Fruit fly (Drosophila melanogaster) whole organism, embryonic: ENCODE data around the gene CG10738.

Experiments
- Atf6 ChIP-seq: fragments of 200-800 bp; sonication (Bioruptor generic); IDR thresholded peaks from 2 replicates; pipeline ENCODE4 v1.3.6; 2022; ENCODE audit warnings: missing biosample characterization, missing genetic modification characterization
- CG1024 ChIP-seq: fragments of 200-800 bp; sonication (Bioruptor generic); IDR thresholded peaks from 2 replicates; pipeline ENCODE4 v1.3.6; 2022; ENCODE audit warnings: missing biosample characterization, missing genetic modification characterization
- CG11695 ChIP-seq: fragments of 200-800 bp; sonication (Bioruptor generic); IDR thresholded peaks from 3 replicates; pipeline ENCODE4 v1.3.6; 2022; ENCODE audit warnings: missing biosample characterization, missing genetic modification characterization
- CG13123 ChIP-seq: fragments of 200-800 bp; sonication (Bioruptor generic); optimal IDR thresholded peaks from 2 replicates; lab custom pipeline; 2016; ENCODE audit warnings: missing biosample characterization, missing genetic modification characterization
- CG15011 ChIP-seq: fragments of 200-800 bp; sonication (Bioruptor generic); optimal IDR thresholded peaks from 3 replicates; lab custom pipeline; 2018; ENCODE audit warnings: missing biosample characterization, mild to moderate bottlenecking, missing genetic modification characterization
- CG15479 ChIP-seq: fragments of 200-800 bp; sonication (Bioruptor generic); optimal IDR thresholded peaks from 3 replicates; lab custom pipeline; 2019; ENCODE audit warnings: missing biosample characterization, mild to moderate bottlenecking, missing genetic modification characterization, moderate library complexity
- CG1647 ChIP-seq: fragments of 200-800 bp; sonication (Bioruptor generic); optimal IDR thresholded peaks from 3 replicates; lab custom pipeline; 2016; ENCODE audit warnings: missing biosample characterization, missing genetic modification characterization
- CG17829 ChIP-seq: fragments of 200-800 bp; optimal IDR thresholded peaks from 2 replicates; lab custom pipeline; 2019; ENCODE audit warnings: missing biosample characterization, mild to moderate bottlenecking, missing genetic modification characterization, moderate library complexity
- CG2120 ChIP-seq: fragments of 200-800 bp; sonication (Bioruptor generic); optimal IDR thresholded peaks from 3 replicates; lab custom pipeline; 2016; ENCODE audit warnings: missing biosample characterization, missing genetic modification characterization
- CG3163 ChIP-seq: fragments of 200-800 bp; sonication (Bioruptor generic); optimal IDR thresholded peaks from 3 replicates; lab custom pipeline; 2016; ENCODE audit warnings: missing biosample characterization, missing genetic modification characterization
- CG34224 ChIP-seq: fragments of 200-800 bp; sonication (Bioruptor generic); IDR thresholded peaks from 3 replicates; pipeline ENCODE4 v1.3.6; 2022; ENCODE audit warnings: missing biosample characterization, missing genetic modification characterization; ENCODE audit not compliant: partially characterized antibody
- CG34422 ChIP-seq: fragments of 200-800 bp; sonication (Bioruptor generic); IDR thresholded peaks from 3 replicates; pipeline ENCODE4 v1.3.6; 2022; ENCODE audit warnings: missing biosample characterization, missing genetic modification characterization
- CG6254 ChIP-seq: fragments of 200-800 bp; sonication (Bioruptor generic); optimal IDR thresholded peaks from 3 replicates; lab custom pipeline; 2017; ENCODE audit warnings: mild to moderate bottlenecking, missing biosample characterization, missing genetic modification reagents, missing genetic modification characterization
- CG6854 ChIP-seq: fragments of 200-800 bp; sonication (Bioruptor generic); optimal IDR thresholded peaks from 3 replicates; lab custom pipeline; 2017; ENCODE audit warnings: missing biosample characterization, mild to moderate bottlenecking, missing genetic modification characterization
- CG7372 ChIP-seq: fragments of 200-800 bp; sonication (Bioruptor generic); IDR thresholded peaks from 2 replicates; pipeline ENCODE4 v1.3.6; 2022; ENCODE audit warnings: missing biosample characterization, missing genetic modification characterization
- CG7839 ChIP-seq: fragments of 200-800 bp; sonication (Bioruptor generic); optimal IDR thresholded peaks from 3 replicates; lab custom pipeline; 2018; ENCODE audit warnings: missing biosample characterization, mild to moderate bottlenecking, missing genetic modification characterization, moderate library complexity
- CG9437 ChIP-seq: fragments of 200-800 bp; sonication (Bioruptor generic); optimal IDR thresholded peaks from 2 replicates; lab custom pipeline; 2018; ENCODE audit warnings: missing biosample characterization, mild to moderate bottlenecking, missing genetic modification characterization
- Drgx ChIP-seq: fragments of 200-800 bp; sonication (Bioruptor generic); IDR thresholded peaks from 2 replicates; pipeline ENCODE4 v1.3.6; 2022; ENCODE audit warnings: missing biosample characterization, missing genetic modification characterization
- Ets65A ChIP-seq: fragments of 200-800 bp; sonication (Bioruptor generic); peaks from one replicate; lab custom pipeline; 2016; ENCODE audit warnings: missing biosample characterization, missing genetic modification characterization
- HHEX ChIP-seq: fragments of 200-800 bp; sonication (Bioruptor generic); optimal IDR thresholded peaks from 3 replicates; lab custom pipeline; 2017; ENCODE audit warnings: missing biosample characterization, mild to moderate bottlenecking, missing genetic modification characterization, missing genetic modification reagents
- HLHmδ ChIP-seq: fragments of 200-800 bp; sonication (Bioruptor generic); optimal IDR thresholded peaks from 2 replicates; lab custom pipeline; 2018; ENCODE audit warnings: missing biosample characterization, mild to moderate bottlenecking, missing genetic modification characterization, moderate library complexity
- Hr78 ChIP-seq, 2 experiments: fragments of 200-800 bp in 1 of 2; fragments of >200 bp in 1 of 2; sonication (Bioruptor generic) in 1 of 2; optimal IDR thresholded peaks; 2 replicates each; lab custom pipeline; 2017 to 2019; ENCODE audit warnings: missing biosample characterization in 2 of 2, missing genetic modification characterization in 2 of 2, mild to moderate bottlenecking in 1 of 2, moderate library complexity in 1 of 2
- Lim3 ChIP-seq: fragments of 200-800 bp; sonication (Bioruptor generic); IDR thresholded peaks from 2 replicates; pipeline ENCODE4 v1.3.6; 2022; ENCODE audit warnings: missing biosample characterization, missing genetic modification characterization
- Oaz ChIP-seq: fragments of 200-800 bp; sonication (Bioruptor generic); IDR thresholded peaks from 2 replicates; pipeline ENCODE4 v1.3.6; 2022; ENCODE audit warnings: missing biosample characterization, missing genetic modification characterization
- Sin3A ChIP-seq: fragments of >200 bp; optimal IDR thresholded peaks from 2 replicates; lab custom pipeline; 2018
- Sox100B ChIP-seq: fragments of 200-800 bp; sonication (Bioruptor generic); optimal IDR thresholded peaks from 3 replicates; lab custom pipeline; 2018; ENCODE audit warnings: missing biosample characterization, mild to moderate bottlenecking, missing genetic modification characterization
- Sry-δ ChIP-seq: fragments of 200-800 bp; sonication (Bioruptor generic); optimal IDR thresholded peaks from 2 replicates; lab custom pipeline; 2016; ENCODE audit warnings: missing biosample characterization, missing genetic modification characterization
- Trl ChIP-seq, 3 experiments: fragments of >200 bp in 2 of 3; fragments of 200-800 bp in 1 of 3; sonication (Bioruptor generic) in 1 of 3; optimal IDR thresholded peaks; 2 replicates in 1 of 3; 3 replicates in 2 of 3; lab custom pipeline; 2016 to 2017; ENCODE audit warnings: missing biosample characterization in 1 of 3, missing genetic modification characterization in 1 of 3
- cad ChIP-seq: fragments of >200 bp; optimal IDR thresholded peaks from 2 replicates; lab custom pipeline; 2017; ENCODE audit warnings: missing biosample characterization, missing genetic modification characterization
- cas ChIP-seq: fragments of 200-800 bp; sonication (Bioruptor generic); IDR thresholded peaks from 2 replicates; pipeline ENCODE4 v1.3.6; 2022; ENCODE audit warnings: missing biosample characterization, missing genetic modification characterization
- cwo ChIP-seq: fragments of 200-800 bp; sonication (Bioruptor generic); optimal IDR thresholded peaks from 3 replicates; lab custom pipeline; 2017; ENCODE audit warnings: missing biosample characterization, missing genetic modification characterization, mild to moderate bottlenecking, moderate library complexity, missing genetic modification reagents
- danr ChIP-seq: fragments of 200-800 bp; sonication (Bioruptor generic); IDR thresholded peaks from 2 replicates; pipeline ENCODE4 v1.3.6; 2022; ENCODE audit warnings: missing biosample characterization, missing genetic modification characterization
- dysf ChIP-seq: fragments of 200-800 bp; sonication (Bioruptor generic); IDR thresholded peaks from 3 replicates; pipeline ENCODE4 v1.3.6; 2022; ENCODE audit warnings: missing biosample characterization, missing genetic modification characterization
- gt ChIP-seq: fragments of 200-800 bp; sonication (Bioruptor generic); IDR thresholded peaks from 2 replicates; pipeline ENCODE4 v1.3.6; 2022; ENCODE audit warnings: missing biosample characterization, missing genetic modification characterization
- jumu ChIP-seq: fragments of 200-800 bp; sonication (Bioruptor generic); optimal IDR thresholded peaks from 3 replicates; lab custom pipeline; 2016; ENCODE audit warnings: missing biosample characterization, missing genetic modification characterization
- lab ChIP-seq: fragments of 200-800 bp; sonication (Bioruptor generic); optimal IDR thresholded peaks from 3 replicates; lab custom pipeline; 2017; ENCODE audit warnings: missing biosample characterization, missing genetic modification characterization, mild to moderate bottlenecking, moderate library complexity, missing genetic modification reagents
- nerfin-1 ChIP-seq: fragments of 200-800 bp; sonication (Bioruptor generic); optimal IDR thresholded peaks from 3 replicates; lab custom pipeline; 2019; ENCODE audit warnings: missing biosample characterization, mild to moderate bottlenecking, missing genetic modification characterization, moderate library complexity
- odd ChIP-seq: fragments of 200-800 bp; sonication (Bioruptor generic); optimal IDR thresholded peaks from 2 replicates; lab custom pipeline; 2017; ENCODE audit warnings: missing biosample characterization, mild to moderate bottlenecking, missing genetic modification characterization
- org-1 ChIP-seq: fragments of 200-800 bp; sonication (Bioruptor generic); optimal IDR thresholded peaks from 2 replicates; lab custom pipeline; 2017; ENCODE audit warnings: missing biosample characterization, missing genetic modification characterization
- otp ChIP-seq: fragments of 200-800 bp; sonication (Bioruptor generic); IDR thresholded peaks from 3 replicates; pipeline ENCODE4, ENCODE4 v1.3.6; 2022; ENCODE audit warnings: missing biosample characterization, missing genetic modification characterization
- peb ChIP-seq: fragments of 200-800 bp; sonication (Bioruptor generic); IDR thresholded peaks from 2 replicates; pipeline ENCODE4 v1.3.6; 2022; ENCODE audit warnings: missing biosample characterization, missing genetic modification characterization
- psq ChIP-seq: fragments of 200-800 bp; sonication (Bioruptor generic); optimal IDR thresholded peaks from 2 replicates; lab custom pipeline; 2017; ENCODE audit warnings: missing biosample characterization, missing genetic modification characterization
- ranshi ChIP-seq: fragments of 200-800 bp; sonication (Bioruptor generic); IDR thresholded peaks from 2 replicates; pipeline ENCODE4 v1.3.6; 2022; ENCODE audit warnings: missing biosample characterization, missing genetic modification characterization
- sisA ChIP-seq: fragments of 200-800 bp; sonication (Bioruptor generic); IDR thresholded peaks from 2 replicates; pipeline ENCODE4 v1.3.6; 2022; ENCODE audit warnings: missing biosample characterization, missing genetic modification characterization
- so ChIP-seq: fragments of 200-800 bp; sonication (Bioruptor generic); IDR thresholded peaks from 3 replicates; pipeline ENCODE4 v1.3.6; 2022; ENCODE audit warnings: missing biosample characterization, missing genetic modification characterization
- tll ChIP-seq, 2 experiments: fragments of 200-800 bp in 1 of 2; fragments of >200 bp in 1 of 2; sonication (Bioruptor generic) in 1 of 2; optimal IDR thresholded peaks; 2 replicates each; lab custom pipeline; 2017 to 2019; ENCODE audit warnings: missing biosample characterization in 2 of 2, missing genetic modification characterization in 2 of 2, mild to moderate bottlenecking in 1 of 2, moderate library complexity in 1 of 2
- vnd ChIP-seq: fragments of 200-800 bp; sonication (Bioruptor generic); IDR thresholded peaks from 3 replicates; pipeline ENCODE4 v1.3.6; 2022; ENCODE audit warnings: missing biosample characterization, missing genetic modification characterization; ENCODE audit not compliant: partially characterized antibody
- wek ChIP-seq: fragments of 200-800 bp; sonication (Bioruptor generic); optimal IDR thresholded peaks from 3 replicates; lab custom pipeline; 2018; ENCODE audit warnings: missing biosample characterization, mild to moderate bottlenecking, missing genetic modification characterization, moderate library complexity
- zen ChIP-seq: fragments of 200-800 bp; sonication (Bioruptor generic); optimal IDR thresholded peaks from 3 replicates; lab custom pipeline; 2018; ENCODE audit warnings: missing biosample characterization, mild to moderate bottlenecking, missing genetic modification characterization, moderate library complexity
- zfh2 ChIP-seq: fragments of 200-800 bp; sonication (Bioruptor generic); optimal IDR thresholded peaks from 2 replicates; lab custom pipeline; 2016; ENCODE audit warnings: missing biosample characterization, missing genetic modification characterization

Gene CG10738

DNA sequence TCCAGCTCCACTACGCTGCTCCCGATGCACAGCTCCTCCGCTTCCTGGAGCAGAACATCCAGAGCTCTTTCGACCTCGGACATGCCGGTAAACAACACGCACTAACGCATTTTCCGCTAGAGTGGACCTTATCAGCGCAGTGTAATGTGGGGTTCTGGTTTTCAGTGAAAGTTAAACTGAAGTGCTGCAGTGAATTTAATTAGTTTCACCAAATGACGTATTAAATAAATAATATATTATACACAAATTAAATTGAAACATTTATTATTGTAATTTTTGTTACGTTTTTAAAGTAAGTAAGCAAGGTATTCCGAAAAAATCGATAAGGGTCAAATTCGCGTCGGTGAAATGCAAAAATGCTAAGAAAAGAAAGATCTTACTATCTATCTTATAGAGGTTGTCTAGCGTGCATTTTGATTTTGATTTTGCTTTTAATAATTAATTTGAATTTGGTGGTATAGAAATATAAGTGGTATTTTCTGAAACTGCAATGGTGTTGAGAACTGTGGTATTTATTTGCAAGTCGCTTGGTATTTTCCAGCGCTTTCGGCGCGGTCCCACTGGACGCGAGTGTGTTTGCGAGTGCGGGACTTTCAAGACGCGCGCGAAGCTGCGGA lies at the start of gene CG10738, which contains the start of gene JMJD7 (continued):
- TF ChIP-seq Lim3 (GFP tag; lab: Robert Waterston, UW), result 0 out of 2 replicates have a peak, but pooled peaks have one; percentile 29
- TF ChIP-seq so (GFP tag; lab: Robert Waterston, UW), result peak; percentile 58; the same call in 1 of the 3 replicates
- TF ChIP-seq lab (GFP tag; lab: Kevin White, UChicago), result peak; percentile 87
- TF ChIP-seq Ets65A (GFP tag; lab: Kevin White, UChicago), result peak; percentile 96
- TF ChIP-seq tll (GFP tag; optimal IDR thresholded peaks at IDR 0.05; lab: Kevin White, UChicago), result no peak
- TF ChIP-seq Sox100B (GFP tag; lab: Kevin White, UChicago), result peak; percentile 79
- 0 out of 2 replicates have a peak, but pooled peaks have one; percentile 41 for TF ChIP-seq peb (GFP tag; lab: Robert Waterston, UW)
- TF ChIP-seq CG11695 (GFP tag; lab: Robert Waterston, UW), result no peak
- TF ChIP-seq cad (GFP tag; lab: Kevin White, UChicago), result no peak
- TF ChIP-seq vnd (GFP tag; lab: Robert Waterston, UW), result no peak
- no peak for TF ChIP-seq HLHmδ (GFP tag; lab: Kevin White, UChicago)
- peak; percentile 78 for TF ChIP-seq Drgx (GFP tag; lab: Robert Waterston, UW)
- TF ChIP-seq HHEX (GFP tag; lab: Kevin White, UChicago), result peak; percentile 23
- TF ChIP-seq ranshi (GFP tag; lab: Robert Waterston, UW), result peak; percentile 75
- TF ChIP-seq CG3163 (GFP tag; lab: Kevin White, UChicago), result no peak
- TF ChIP-seq Sin3A, result peak; percentile 22
- TF ChIP-seq CG13123 (GFP tag; lab: Kevin White, UChicago), result no peak
- no peak for TF ChIP-seq odd (GFP tag; lab: Kevin White, UChicago)
- TF ChIP-seq CG17829 (tag; lab: Kevin White, UChicago), result peak; percentile 40
- TF ChIP-seq jumu (GFP tag; lab: Kevin White, UChicago), result peak; percentile 12
- peak; percentile 70; the same call in 1 of the 2 replicates for TF ChIP-seq sisA (GFP tag; lab: Robert Waterston, UW)
- TF ChIP-seq cas, result peak; percentile 53; the same call in 1 of the 2 replicates
- no peak for TF ChIP-seq nerfin-1 (tag; lab: Kevin White, UChicago)
- peak; percentile 62 for TF ChIP-seq CG7372 (GFP tag; lab: Robert Waterston, UW)
- TF ChIP-seq CG2120 (GFP tag; lab: Kevin White, UChicago), result peak; percentile 45
- TF ChIP-seq CG1024 (GFP tag; lab: Robert Waterston, UW), result peak; percentile 77
- peak; percentile 31 for TF ChIP-seq zfh2
- TF ChIP-seq CG34224, result no peak
- TF ChIP-seq dysf, result peak; percentile 81
- no peak for TF ChIP-seq wek (GFP tag; lab: Kevin White, UChicago)
- no peak for TF ChIP-seq psq (GFP tag; lab: Kevin White, UChicago)
- no peak for TF ChIP-seq CG6854 (GFP tag; lab: Kevin White, UChicago)
- peak; percentile 68 for TF ChIP-seq CG6254 (GFP tag; lab: Kevin White, UChicago)
- peak; percentile 69; the same call in 1 of the 3 replicates for TF ChIP-seq otp (GFP tag; lab: Robert Waterston, UW)
- no peak for TF ChIP-seq Hr78 (GFP tag; optimal IDR thresholded peaks at IDR 0.05; lab: Kevin White, UChicago)
- TF ChIP-seq org-1 (GFP tag; lab: Kevin White, UChicago), result no peak
- peak; percentile 14 for TF ChIP-seq CG1647
- TF ChIP-seq danr (GFP tag; lab: Robert Waterston, UW), result 0 out of 2 replicates have a peak, but pooled peaks have one; percentile 30
- peak; percentile 2 for TF ChIP-seq Sry-δ (GFP tag; lab: Kevin White, UChicago)
- TF ChIP-seq CG15479 (GFP tag; lab: Kevin White, UChicago), result no peak
- peak; percentile 11 for TF ChIP-seq CG7839 (tag; lab: Kevin White, UChicago)
- no peak for TF ChIP-seq Trl (optimal IDR thresholded peaks at IDR 0.05; lab: Kevin White, UChicago)
- peak; percentile 11 for TF ChIP-seq Trl (GFP tag; optimal IDR thresholded peaks at IDR 0.05; lab: Kevin White, UChicago)
- TF ChIP-seq CG15011, result no peak
- TF ChIP-seq gt (GFP tag; lab: Robert Waterston, UW), result no peak
- TF ChIP-seq zen (tag; lab: Kevin White, UChicago), result peak; percentile 10
- peak; percentile 79 for TF ChIP-seq CG34422
- peak; percentile 66 for TF ChIP-seq Oaz
- TF ChIP-seq cwo, result peak; percentile 21
- TF ChIP-seq CG9437 (GFP tag; lab: Kevin White, UChicago), result peak; percentile 6
- TF ChIP-seq Atf6 (GFP tag; lab: Robert Waterston, UW), result peak; percentile 85
